Worm (Caenorhabditis elegans) whole organism, young adult: ENCODE results near the gene aly-2.

Experiments used
- B0035.1 ChIP-seq: sonication (generic microtip); optimal IDR thresholded peaks from 2 replicates; lab custom pipeline; 2016; ENCODE audit warnings: missing genetic modification characterization, mild to moderate bottlenecking, missing compliant biosample characterization, missing genotype, missing genetic modification reagents
- F10E7.11 ChIP-seq: sonication (generic microtip); optimal IDR thresholded peaks from 2 replicates; lab custom pipeline; 2017; ENCODE audit warnings: mild to moderate bottlenecking, missing genetic modification characterization, moderate library complexity, missing compliant biosample characterization
- F33H1.4 ChIP-seq: fragments of 200-800 bp; sonication (Bioruptor generic); IDR thresholded peaks from 2 replicates; pipeline ENCODE4 v1.3.6; 2022; ENCODE audit warnings: missing genetic modification reagents, missing genetic modification characterization, missing compliant biosample characterization
- F57C9.4 ChIP-seq: sonication (generic microtip); optimal IDR thresholded peaks from 2 replicates; lab custom pipeline; 2017; ENCODE audit warnings: mild to moderate bottlenecking, missing genetic modification characterization, missing compliant biosample characterization
- K11D2.4 ChIP-seq: fragments of 200-800 bp; sonication (Bioruptor generic); IDR thresholded peaks from 2 replicates; pipeline ENCODE4 v1.3.6; 2022; ENCODE audit warnings: missing genetic modification reagents, missing genetic modification characterization, missing compliant biosample characterization
- Y56A3A.18 ChIP-seq: fragments of 200-800 bp; sonication (Bioruptor generic); IDR thresholded peaks from 2 replicates; pipeline ENCODE4 v1.3.6; 2022; ENCODE audit warnings: missing genetic modification reagents, missing genetic modification characterization, missing compliant biosample characterization
- ZK185.1 ChIP-seq: sonication (generic microtip); optimal IDR thresholded peaks from 2 replicates; lab custom pipeline; 2016; ENCODE audit warnings: mild to moderate bottlenecking, missing genetic modification characterization, missing compliant biosample characterization; ENCODE audit not compliant: poor library complexity, severe bottlenecking
- ama-1 ChIP-seq, 3 experiments: fragments of 150-350 bp in 1 of 3; sonication (generic microtip) in 2 of 3; optimal IDR thresholded peaks; 2 replicates each; lab custom pipeline; 2014 to 2018; ENCODE audit warnings: missing biosample characterization in 2 of 3, missing genetic modification characterization in 2 of 3, missing genetic modification reagents in 2 of 3
- aptf-2 ChIP-seq: fragments of 200-800 bp; sonication (Bioruptor generic); conservative IDR thresholded peaks from 2 replicates; pipeline ENCODE4 v1.3.6; 2022; ENCODE audit warnings: missing genetic modification reagents, missing genetic modification characterization, missing compliant biosample characterization
- aptf-3 ChIP-seq: fragments of 200-800 bp; sonication (Bioruptor generic); IDR thresholded peaks from 2 replicates; pipeline ENCODE4 v1.3.6; 2022; ENCODE audit warnings: missing genetic modification characterization, missing compliant biosample characterization
- atf-7 ChIP-seq: sonication (generic microtip); optimal IDR thresholded peaks from 2 replicates; lab custom pipeline; 2017; ENCODE audit warnings: mild to moderate bottlenecking, missing genetic modification characterization, missing compliant biosample characterization
- attf-3 ChIP-seq: fragments of 200-800 bp; sonication (Bioruptor generic); conservative IDR thresholded peaks from 2 replicates; pipeline ENCODE4 v1.3.6; 2022; ENCODE audit warnings: missing genetic modification reagents, missing genetic modification characterization, missing compliant biosample characterization
- attf-6 ChIP-seq: fragments of 200-800 bp; sonication (Bioruptor generic); IDR thresholded peaks from 2 replicates; pipeline ENCODE4 v1.3.6; 2022; ENCODE audit warnings: missing genetic modification reagents, missing genetic modification characterization, missing compliant biosample characterization
- ceh-100 ChIP-seq: fragments of 200-800 bp; sonication (Bioruptor generic); IDR thresholded peaks from 2 replicates; pipeline ENCODE4 v1.3.6; 2022; ENCODE audit warnings: missing genetic modification reagents, missing genetic modification characterization, missing compliant biosample characterization
- ceh-79 ChIP-seq: sonication (generic microtip); optimal IDR thresholded peaks from 2 replicates; lab custom pipeline; 2017; ENCODE audit warnings: mild to moderate bottlenecking, missing genetic modification characterization, missing compliant biosample characterization
- chd-7 ChIP-seq: sonication (generic microtip); optimal IDR thresholded peaks from 2 replicates; lab custom pipeline; 2016; ENCODE audit warnings: mild to moderate bottlenecking, missing genetic modification characterization, moderate library complexity, missing compliant biosample characterization
- die-1 ChIP-seq: sonication (generic microtip); optimal IDR thresholded peaks from 2 replicates; lab custom pipeline; 2016; ENCODE audit warnings: missing genotype, mild to moderate bottlenecking, missing genetic modification characterization, missing compliant biosample characterization
- dpl-1 ChIP-seq: fragments of 150-350 bp; optimal IDR thresholded peaks from 2 replicates; lab custom pipeline; 2014; ENCODE audit warnings: missing biosample characterization, missing genetic modification reagents, missing genetic modification characterization
- efl-1 ChIP-seq: fragments of 150-350 bp; optimal IDR thresholded peaks from 2 replicates; lab custom pipeline; 2014; ENCODE audit warnings: missing biosample characterization, missing genetic modification reagents, missing genetic modification characterization
- egl-44 ChIP-seq: fragments of 200-800 bp; sonication (Bioruptor generic); IDR thresholded peaks from 2 replicates; pipeline ENCODE4 v1.3.6; 2022; ENCODE audit warnings: missing genetic modification reagents, missing genetic modification characterization, missing compliant biosample characterization
- egrh-3 ChIP-seq: fragments of 200-800 bp; sonication (Bioruptor generic); IDR thresholded peaks from 2 replicates; pipeline ENCODE4 v1.3.6; 2022; ENCODE audit warnings: missing genetic modification reagents, missing genetic modification characterization, missing compliant biosample characterization
- ekl-4 ChIP-seq: fragments of 200-800 bp; sonication (Bioruptor generic); IDR thresholded peaks from 2 replicates; pipeline ENCODE4 v1.3.6; 2022; ENCODE audit warnings: missing genetic modification reagents, missing genetic modification characterization, missing compliant biosample characterization
- him-1 ChIP-seq: sonication (generic microtip); optimal IDR thresholded peaks from 2 replicates; lab custom pipeline; 2016; ENCODE audit warnings: missing genotype, missing genetic modification reagents, missing genetic modification characterization, missing compliant biosample characterization
- hmg-1.2 ChIP-seq: fragments of 200-800 bp; sonication (Bioruptor generic); IDR thresholded peaks from 2 replicates; pipeline ENCODE4 v1.3.6; 2022; ENCODE audit warnings: missing genetic modification reagents, missing genetic modification characterization, missing compliant biosample characterization
- hmg-20 ChIP-seq: fragments of 200-800 bp; sonication (Bioruptor generic); IDR thresholded peaks from 2 replicates; pipeline ENCODE4 v1.3.6; 2022; ENCODE audit warnings: missing genetic modification reagents, missing genetic modification characterization, missing compliant biosample characterization
- hrde-1 ChIP-seq: sonication (generic microtip); optimal IDR thresholded peaks from 2 replicates; lab custom pipeline; 2016; ENCODE audit warnings: missing genetic modification characterization, mild to moderate bottlenecking, missing compliant biosample characterization, moderate library complexity, missing genotype, missing genetic modification reagents, borderline replicate concordance
- hsf-1 ChIP-seq: fragments of 200-800 bp; sonication (Bioruptor generic); IDR thresholded peaks from 2 replicates; pipeline ENCODE4 v1.3.6; 2022; ENCODE audit warnings: missing genetic modification reagents, missing genetic modification characterization, missing compliant biosample characterization
- lag-1 ChIP-seq: fragments of 200-800 bp; sonication (Bioruptor generic); IDR thresholded peaks from 2 replicates; pipeline ENCODE4 v1.3.6; 2022; ENCODE audit warnings: missing genetic modification reagents, missing genetic modification characterization, missing compliant biosample characterization
- lin-26 ChIP-seq: fragments of 200-800 bp; sonication (Bioruptor generic); IDR thresholded peaks from 2 replicates; pipeline ENCODE4 v1.3.6; 2022; ENCODE audit warnings: missing genetic modification reagents, missing genetic modification characterization, missing compliant biosample characterization
- lin-40 ChIP-seq: sonication (generic microtip); optimal IDR thresholded peaks from 2 replicates; lab custom pipeline; 2016; ENCODE audit warnings: missing genetic modification characterization, mild to moderate bottlenecking, missing compliant biosample characterization, missing genotype, missing genetic modification reagents
- lin-54 ChIP-seq: fragments of 200-800 bp; sonication (Bioruptor generic); optimal IDR thresholded peaks from 2 replicates; lab custom pipeline; 2018; ENCODE audit warnings: mild to moderate bottlenecking, missing genetic modification characterization, missing compliant biosample characterization
- lir-1 ChIP-seq: fragments of 200-800 bp; sonication (Bioruptor generic); conservative IDR thresholded peaks from 2 replicates; pipeline ENCODE4 v1.3.6; 2022; ENCODE audit warnings: missing genetic modification reagents, missing genetic modification characterization, missing compliant biosample characterization
- madf-6 ChIP-seq: fragments of 200-800 bp; sonication (Bioruptor generic); IDR thresholded peaks from 2 replicates; pipeline ENCODE4 v1.3.6; 2022; ENCODE audit warnings: missing genetic modification reagents, missing genetic modification characterization, missing compliant biosample characterization
- mcd-1 ChIP-seq: fragments of 200-800 bp; sonication (Bioruptor generic); IDR thresholded peaks from 2 replicates; pipeline ENCODE4 v1.3.6; 2022; ENCODE audit warnings: missing genetic modification reagents, missing genetic modification characterization, missing compliant biosample characterization
- mxl-1 ChIP-seq: sonication (generic microtip); optimal IDR thresholded peaks from 2 replicates; lab custom pipeline; 2016; ENCODE audit warnings: missing genetic modification characterization, missing compliant biosample characterization
- nfyb-1 ChIP-seq: fragments of 200-800 bp; sonication (Bioruptor generic); IDR thresholded peaks from 2 replicates; pipeline ENCODE4 v1.3.6; 2022; ENCODE audit warnings: missing genetic modification reagents, missing genetic modification characterization, missing compliant biosample characterization
- nhr-120 ChIP-seq: fragments of 200-800 bp; sonication (Bioruptor generic); IDR thresholded peaks from 2 replicates; pipeline ENCODE4 v1.3.6; 2022; ENCODE audit warnings: missing genetic modification characterization, missing compliant biosample characterization
- nhr-179 ChIP-seq: sonication (generic microtip); optimal IDR thresholded peaks from 2 replicates; lab custom pipeline; 2016; ENCODE audit warnings: mild to moderate bottlenecking, missing genetic modification characterization, missing compliant biosample characterization
- rcor-1 ChIP-seq: fragments of 200-800 bp; sonication (Bioruptor generic); IDR thresholded peaks from 2 replicates; pipeline ENCODE4 v1.3.6; 2022; ENCODE audit warnings: missing genetic modification reagents, missing genetic modification characterization, missing compliant biosample characterization
- repo-1 ChIP-seq: sonication (generic microtip); optimal IDR thresholded peaks from 2 replicates; lab custom pipeline; 2017; ENCODE audit warnings: mild to moderate bottlenecking, missing genetic modification characterization, missing compliant biosample characterization
- sdz-38 ChIP-seq: sonication (generic microtip); optimal IDR thresholded peaks from 2 replicates; lab custom pipeline; 2016; ENCODE audit warnings: missing genotype, missing genetic modification characterization, missing compliant biosample characterization
- sptf-2 ChIP-seq: fragments of 200-800 bp; sonication (Bioruptor generic); optimal IDR thresholded peaks from 2 replicates; lab custom pipeline; 2018; ENCODE audit warnings: mild to moderate bottlenecking, missing genetic modification characterization, missing compliant biosample characterization
- tbp1 ChIP-seq: fragments of 200-800 bp; sonication (Bioruptor generic); optimal IDR thresholded peaks from 2 replicates; lab custom pipeline; 2018; ENCODE audit warnings: mild to moderate bottlenecking, missing genetic modification characterization, missing compliant biosample characterization
- unc-62 ChIP-seq: fragments of 150-350 bp; optimal IDR thresholded peaks from 2 replicates; lab custom pipeline; 2014; ENCODE audit warnings: missing biosample characterization, missing genetic modification reagents, missing genetic modification characterization
- zim-3 ChIP-seq: sonication (generic microtip); optimal IDR thresholded peaks from 2 replicates; lab custom pipeline; 2017; ENCODE audit warnings: mild to moderate bottlenecking, missing genetic modification characterization, moderate library complexity, missing compliant biosample characterization
- ztf-22 ChIP-seq: fragments of 200-800 bp; sonication (Bioruptor generic); optimal IDR thresholded peaks from 2 replicates; lab custom pipeline; 2018; ENCODE audit warnings: mild to moderate bottlenecking, missing genetic modification characterization, moderate library complexity, missing compliant biosample characterization
- ztf-6 ChIP-seq: fragments of 200-800 bp; sonication (Bioruptor generic); IDR thresholded peaks from 2 replicates; pipeline ENCODE4 v1.3.6; 2022; ENCODE audit warnings: missing genetic modification reagents, missing genetic modification characterization, missing compliant biosample characterization

aly-2 gene

DNA sequence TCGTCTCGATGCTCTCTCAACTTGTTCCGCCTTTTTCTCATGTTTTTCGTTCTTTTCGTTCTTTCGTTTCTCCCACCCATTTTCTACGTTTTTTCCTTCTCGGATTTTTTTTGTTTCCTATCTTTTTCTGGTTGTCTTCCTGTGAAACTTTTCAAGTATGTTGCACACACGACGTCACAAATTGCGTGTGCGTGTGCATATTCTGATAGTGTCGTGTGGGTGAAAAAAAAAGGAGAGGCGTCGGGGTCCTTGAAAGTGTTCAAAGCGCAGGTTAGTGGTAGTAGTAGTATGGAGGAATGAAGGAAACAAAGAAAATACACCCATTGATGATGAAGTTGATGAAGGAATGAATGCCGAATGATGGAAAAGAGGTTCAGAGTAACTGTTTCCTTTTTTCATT, 22.5 kb downstream of the aly-2 start:
- TF ChIP-seq ceh-79 (tag; lab: Kevin White, UChicago) (no peak), lin-40 (no peak), aptf-2 (GFP tag; lab: Robert Waterston, UW) (no peak), sptf-2 (GFP tag; lab: Kevin White, UChicago) (no peak), attf-6 (no peak), hmg-20 (GFP tag; lab: Robert Waterston, UW) (no peak), rcor-1 (no peak), B0035.1 (tag; lab: Kevin White, UChicago) (no peak), madf-6 (GFP tag; lab: Robert Waterston, UW) (no peak), unc-62 (GFP tag; lab: Kevin White, UChicago) (no peak), lin-54 (no peak), zim-3 (tag; lab: Kevin White, UChicago) (no peak)

DNA sequence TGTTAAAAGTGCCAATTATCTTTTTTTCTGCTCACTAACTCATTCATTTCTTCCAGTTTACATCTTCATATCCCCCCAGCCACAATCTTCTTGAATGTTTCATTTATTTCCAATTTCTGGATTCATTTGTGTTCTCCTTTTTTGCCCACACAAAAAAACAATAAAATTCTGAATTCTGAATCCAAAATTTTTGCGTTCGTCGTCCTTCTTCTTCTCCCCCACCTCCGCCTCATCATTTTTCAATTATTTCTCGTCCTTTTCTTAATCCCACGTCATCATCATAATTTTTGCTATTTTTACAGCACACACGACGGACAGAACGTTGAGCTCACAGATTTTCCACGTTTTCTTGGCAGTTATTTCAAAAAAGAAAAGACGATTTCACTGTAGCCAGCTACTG, 37.3 kb downstream of the aly-2 start, which contains the start of gene C07C7.1:
C07C7.1 (plus strand) TSS at position 301 of the 400 bp plus-strand sequence.
- TF ChIP-seq F33H1.4 (GFP tag; lab: Robert Waterston, UW) (no peak), K11D2.4 (GFP tag; lab: Robert Waterston, UW) (no peak), ekl-4 (GFP tag; lab: Robert Waterston, UW) (no peak), nhr-120 (GFP tag; lab: Robert Waterston, UW) (no peak), repo-1 (tag; lab: Kevin White, UChicago) (no peak), him-1 (tag; lab: Kevin White, UChicago) (no peak), lir-1 (GFP tag; lab: Robert Waterston, UW) (no peak), ZK185.1 (tag; lab: Kevin White, UChicago) (no peak), egrh-3 (GFP tag; lab: Robert Waterston, UW) (no peak), tbp1 (GFP tag; lab: Kevin White, UChicago) (no peak), ztf-6 (GFP tag; lab: Robert Waterston, UW) (no peak), nhr-179 (no peak), F10E7.11 (no peak), hrde-1 (tag; lab: Kevin White, UChicago) (no peak), mcd-1 (GFP tag; lab: Robert Waterston, UW) (no peak), F57C9.4 (no peak)
- TF ChIP-seq, all 124 proteins: peak for 0

DNA sequence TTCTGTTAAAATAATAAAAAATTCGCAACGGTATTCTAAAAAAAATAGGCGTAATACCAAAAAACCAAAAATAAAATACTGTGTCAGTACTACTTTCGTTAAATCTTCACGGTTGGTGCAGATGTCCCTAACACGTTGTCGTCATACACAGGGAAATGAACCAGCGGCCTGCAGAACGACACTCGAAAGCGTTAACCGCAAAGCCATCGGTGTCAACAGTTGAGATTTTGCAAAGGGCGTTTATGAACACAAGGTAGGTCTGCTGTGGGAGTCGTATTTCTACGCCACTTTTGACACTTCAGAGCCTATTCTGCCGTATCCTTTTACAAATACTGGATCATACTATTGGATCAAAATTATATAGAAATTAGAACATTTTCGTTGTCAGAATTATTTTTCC, 43.9 kb downstream of the aly-2 start:
- TF ChIP-seq lin-54 (no peak), ekl-4 (GFP tag; lab: Robert Waterston, UW) (peak; percentile 86), mxl-1 (tag; lab: Kevin White, UChicago) (peak; percentile 79), lag-1 (GFP tag; lab: Robert Waterston, UW) (no peak), atf-7 (tag; lab: Kevin White, UChicago) (no peak), die-1 (tag; lab: Kevin White, UChicago) (peak; percentile 84), lin-40 (no peak), chd-7 (tag; lab: Kevin White, UChicago) (no peak), aptf-3 (GFP tag; lab: Robert Waterston, UW) (no peak), attf-3 (0 out of 2 replicates have a peak, but pooled peaks have one; percentile 45), nfyb-1 (peak; percentile 87), ceh-100 (GFP tag; lab: Robert Waterston, UW) (no peak), ztf-22 (GFP tag; lab: Kevin White, UChicago) (no peak), hmg-1.2 (GFP tag; lab: Robert Waterston, UW) (peak; percentile 73), efl-1 (GFP tag; lab: Kevin White, UChicago) (no peak), ama-1 (optimal IDR thresholded peaks at IDR 0.05; lab: Kevin White, UChicago) (no peak), ama-1 (GFP tag; optimal IDR thresholded peaks at IDR 0.05; lab: Kevin White, UChicago) (peak; percentile 26 to 62), Y56A3A.18 (GFP tag; lab: Robert Waterston, UW) (0 out of 2 replicates have a peak, but pooled peaks have one; percentile 26), sdz-38 (tag; lab: Kevin White, UChicago) (no peak), hsf-1 (no peak), tbp1 (GFP tag; lab: Kevin White, UChicago) (peak; percentile 98), egl-44 (GFP tag; lab: Robert Waterston, UW) (no peak; the same call in 1 of the 2 replicates), dpl-1 (peak; percentile 4), lin-26 (GFP tag; lab: Robert Waterston, UW) (no peak)
